Worm (Caenorhabditis elegans) whole organism, young adult: ENCODE results near the gene poml-4.
"Not testable (repeated sequence)": the region's sequence is repeated elsewhere in the genome, so short reads cannot be mapped to it uniquely, and the experiment has no call there.

Experiments used
- C06A6.2 ChIP-seq: fragments of 200-800 bp; sonication (Bioruptor generic); conservative IDR thresholded peaks from 2 replicates; pipeline ENCODE4 v1.3.6; 2022; ENCODE audit warnings: missing genetic modification characterization, missing compliant biosample characterization
- C17E4.6 ChIP-seq: fragments of 200-800 bp; sonication (Bioruptor generic); IDR thresholded peaks from 2 replicates; pipeline ENCODE4 v1.3.6; 2022; ENCODE audit warnings: missing genetic modification reagents, missing genetic modification characterization, missing compliant biosample characterization
- D2030.7 ChIP-seq: fragments of 200-800 bp; sonication (Bioruptor generic); IDR thresholded peaks from 2 replicates; pipeline ENCODE4 v1.3.6; 2022; ENCODE audit warnings: missing genetic modification reagents, missing genetic modification characterization, missing compliant biosample characterization
- F33H1.4 ChIP-seq: fragments of 200-800 bp; sonication (Bioruptor generic); IDR thresholded peaks from 2 replicates; pipeline ENCODE4 v1.3.6; 2022; ENCODE audit warnings: missing genetic modification reagents, missing genetic modification characterization, missing compliant biosample characterization
- F49E8.2 ChIP-seq: sonication (generic microtip); optimal IDR thresholded peaks from 3 replicates; lab custom pipeline; 2017; ENCODE audit warnings: missing genetic modification characterization, mild to moderate bottlenecking, missing compliant biosample characterization, antibody characterized with exemption, moderate library complexity; ENCODE audit not compliant: insufficient read depth
- F57A8.1 ChIP-seq: fragments of 200-800 bp; sonication (Bioruptor generic); optimal IDR thresholded peaks from 2 replicates; lab custom pipeline; 2018; ENCODE audit warnings: mild to moderate bottlenecking, missing genetic modification characterization, moderate library complexity, missing compliant biosample characterization
- F57C9.4 ChIP-seq: sonication (generic microtip); optimal IDR thresholded peaks from 2 replicates; lab custom pipeline; 2017; ENCODE audit warnings: mild to moderate bottlenecking, missing genetic modification characterization, missing compliant biosample characterization
- T07F8.4 ChIP-seq: sonication (generic microtip); optimal IDR thresholded peaks from 2 replicates; lab custom pipeline; 2016; ENCODE audit warnings: mild to moderate bottlenecking, missing genetic modification characterization, moderate library complexity, missing compliant biosample characterization
- Y67H2A.10 ChIP-seq: fragments of 200-800 bp; sonication (Bioruptor generic); conservative IDR thresholded peaks from 2 replicates; pipeline ENCODE4 v1.3.6; 2022; ENCODE audit warnings: missing genetic modification reagents, missing genetic modification characterization, missing compliant biosample characterization
- aptf-2 ChIP-seq: fragments of 200-800 bp; sonication (Bioruptor generic); conservative IDR thresholded peaks from 2 replicates; pipeline ENCODE4 v1.3.6; 2022; ENCODE audit warnings: missing genetic modification reagents, missing genetic modification characterization, missing compliant biosample characterization
- attf-5 ChIP-seq: fragments of 200-800 bp; sonication (Bioruptor generic); optimal IDR thresholded peaks from 2 replicates; lab custom pipeline; 2018; ENCODE audit warnings: mild to moderate bottlenecking, missing genetic modification characterization, missing compliant biosample characterization
- ccch-3 ChIP-seq: fragments of 200-800 bp; sonication (Bioruptor generic); optimal IDR thresholded peaks from 2 replicates; lab custom pipeline; 2018; ENCODE audit warnings: mild to moderate bottlenecking, missing genetic modification characterization, missing compliant biosample characterization
- cebp-1 ChIP-seq, 2 experiments: fragments of 200-800 bp in 1 of 2; sonication (Bioruptor generic) in 1 of 2; sonication (generic microtip) in 1 of 2; IDR thresholded peaks in 1 of 2; optimal IDR thresholded peaks in 1 of 2; 2 replicates each; pipeline versions ENCODE4 v1.3.6 to Lab custom; 2017 to 2022; ENCODE audit warnings: missing compliant biosample characterization in 2 of 2, missing genetic modification characterization in 2 of 2, mild to moderate bottlenecking in 1 of 2, missing genetic modification reagents in 1 of 2, moderate library complexity in 1 of 2
- ceh-100 ChIP-seq: fragments of 200-800 bp; sonication (Bioruptor generic); IDR thresholded peaks from 2 replicates; pipeline ENCODE4 v1.3.6; 2022; ENCODE audit warnings: missing genetic modification reagents, missing genetic modification characterization, missing compliant biosample characterization
- ceh-27 ChIP-seq: fragments of 200-800 bp; sonication (Bioruptor generic); optimal IDR thresholded peaks from 2 replicates; lab custom pipeline; 2018; ENCODE audit warnings: mild to moderate bottlenecking, missing genetic modification characterization, moderate library complexity, missing compliant biosample characterization
- ceh-40 ChIP-seq: fragments of 200-800 bp; sonication (Bioruptor generic); IDR thresholded peaks from 2 replicates; pipeline ENCODE4 v1.3.6; 2022; ENCODE audit warnings: missing genetic modification characterization, missing compliant biosample characterization
- ceh-58 ChIP-seq: fragments of 200-800 bp; sonication (Bioruptor generic); IDR thresholded peaks from 2 replicates; pipeline ENCODE4 v1.3.6; 2022; ENCODE audit warnings: missing genetic modification characterization, missing compliant biosample characterization
- ceh-79 ChIP-seq: sonication (generic microtip); optimal IDR thresholded peaks from 2 replicates; lab custom pipeline; 2017; ENCODE audit warnings: mild to moderate bottlenecking, missing genetic modification characterization, missing compliant biosample characterization
- chd-7 ChIP-seq: sonication (generic microtip); optimal IDR thresholded peaks from 2 replicates; lab custom pipeline; 2016; ENCODE audit warnings: mild to moderate bottlenecking, missing genetic modification characterization, moderate library complexity, missing compliant biosample characterization
- dox-1 ChIP-seq: fragments of 200-800 bp; sonication (Bioruptor generic); IDR thresholded peaks from 2 replicates; pipeline ENCODE4 v1.3.6; 2022; ENCODE audit warnings: missing genetic modification reagents, missing genetic modification characterization, missing compliant biosample characterization
- dpl-1 ChIP-seq: fragments of 150-350 bp; optimal IDR thresholded peaks from 2 replicates; lab custom pipeline; 2014; ENCODE audit warnings: missing biosample characterization, missing genetic modification reagents, missing genetic modification characterization
- efl-1 ChIP-seq: fragments of 150-350 bp; optimal IDR thresholded peaks from 2 replicates; lab custom pipeline; 2014; ENCODE audit warnings: missing biosample characterization, missing genetic modification reagents, missing genetic modification characterization
- egl-18 ChIP-seq: fragments of 200-800 bp; sonication (Bioruptor generic); IDR thresholded peaks from 2 replicates; pipeline ENCODE4 v1.3.6; 2022; ENCODE audit warnings: missing genetic modification reagents, missing genetic modification characterization, missing compliant biosample characterization
- fkh-3 ChIP-seq: sonication (generic microtip); optimal IDR thresholded peaks from 2 replicates; lab custom pipeline; 2016; ENCODE audit warnings: mild to moderate bottlenecking, missing genetic modification characterization, missing compliant biosample characterization
- him-1 ChIP-seq: sonication (generic microtip); optimal IDR thresholded peaks from 2 replicates; lab custom pipeline; 2016; ENCODE audit warnings: missing genotype, missing genetic modification reagents, missing genetic modification characterization, missing compliant biosample characterization
- hlh-12 ChIP-seq: sonication (generic microtip); optimal IDR thresholded peaks from 2 replicates; lab custom pipeline; 2016; ENCODE audit warnings: missing genetic modification characterization, missing compliant biosample characterization
- hlh-26 ChIP-seq: fragments of 200-800 bp; sonication (Bioruptor generic); conservative IDR thresholded peaks from 2 replicates; pipeline ENCODE4 v1.3.6; 2022; ENCODE audit warnings: missing genetic modification reagents, missing genetic modification characterization, missing compliant biosample characterization
- hmg-20 ChIP-seq: fragments of 200-800 bp; sonication (Bioruptor generic); IDR thresholded peaks from 2 replicates; pipeline ENCODE4 v1.3.6; 2022; ENCODE audit warnings: missing genetic modification reagents, missing genetic modification characterization, missing compliant biosample characterization
- hrde-1 ChIP-seq: sonication (generic microtip); optimal IDR thresholded peaks from 2 replicates; lab custom pipeline; 2016; ENCODE audit warnings: missing genetic modification characterization, mild to moderate bottlenecking, missing compliant biosample characterization, moderate library complexity, missing genotype, missing genetic modification reagents, borderline replicate concordance
- lin-54 ChIP-seq: fragments of 200-800 bp; sonication (Bioruptor generic); optimal IDR thresholded peaks from 2 replicates; lab custom pipeline; 2018; ENCODE audit warnings: mild to moderate bottlenecking, missing genetic modification characterization, missing compliant biosample characterization
- lsl-1 ChIP-seq: fragments of 200-800 bp; sonication (Bioruptor generic); optimal IDR thresholded peaks from 2 replicates; lab custom pipeline; 2018; ENCODE audit warnings: mild to moderate bottlenecking, missing genetic modification characterization, moderate library complexity, missing compliant biosample characterization
- madf-6 ChIP-seq: fragments of 200-800 bp; sonication (Bioruptor generic); IDR thresholded peaks from 2 replicates; pipeline ENCODE4 v1.3.6; 2022; ENCODE audit warnings: missing genetic modification reagents, missing genetic modification characterization, missing compliant biosample characterization
- madf-8 ChIP-seq: fragments of 200-800 bp; sonication (Bioruptor generic); conservative IDR thresholded peaks from 2 replicates; pipeline ENCODE4 v1.3.6; 2022; ENCODE audit warnings: missing genetic modification reagents, missing genetic modification characterization, missing compliant biosample characterization
- mcd-1 ChIP-seq: fragments of 200-800 bp; sonication (Bioruptor generic); IDR thresholded peaks from 2 replicates; pipeline ENCODE4 v1.3.6; 2022; ENCODE audit warnings: missing genetic modification reagents, missing genetic modification characterization, missing compliant biosample characterization
- mel-28 ChIP-seq: sonication (generic microtip); optimal IDR thresholded peaks from 2 replicates; lab custom pipeline; 2016; ENCODE audit warnings: borderline replicate concordance, mild to moderate bottlenecking, missing genetic modification characterization, missing compliant biosample characterization
- mes-4 ChIP-seq: sonication (generic microtip); optimal IDR thresholded peaks from 2 replicates; lab custom pipeline; 2016; ENCODE audit warnings: missing genotype, missing genetic modification characterization, missing compliant biosample characterization
- mxl-1 ChIP-seq: sonication (generic microtip); optimal IDR thresholded peaks from 2 replicates; lab custom pipeline; 2016; ENCODE audit warnings: missing genetic modification characterization, missing compliant biosample characterization
- nfyb-1 ChIP-seq: fragments of 200-800 bp; sonication (Bioruptor generic); IDR thresholded peaks from 2 replicates; pipeline ENCODE4 v1.3.6; 2022; ENCODE audit warnings: missing genetic modification reagents, missing genetic modification characterization, missing compliant biosample characterization
- pbrm-1 ChIP-seq: fragments of 200-800 bp; sonication (Bioruptor generic); IDR thresholded peaks from 2 replicates; pipeline ENCODE4 v1.3.6; 2022; ENCODE audit warnings: missing genetic modification reagents, missing genetic modification characterization, missing compliant biosample characterization
- repo-1 ChIP-seq: sonication (generic microtip); optimal IDR thresholded peaks from 2 replicates; lab custom pipeline; 2017; ENCODE audit warnings: mild to moderate bottlenecking, missing genetic modification characterization, missing compliant biosample characterization
- somi-1 ChIP-seq: fragments of 200-800 bp; sonication (Bioruptor generic); optimal IDR thresholded peaks from 2 replicates; lab custom pipeline; 2018; ENCODE audit warnings: mild to moderate bottlenecking, missing genetic modification characterization, missing compliant biosample characterization
- ztf-18 ChIP-seq: sonication (generic microtip); optimal IDR thresholded peaks from 2 replicates; lab custom pipeline; 2016; ENCODE audit warnings: missing genotype, mild to moderate bottlenecking, missing genetic modification characterization, missing compliant biosample characterization
- ztf-28 ChIP-seq: fragments of 200-800 bp; sonication (Bioruptor generic); IDR thresholded peaks from 2 replicates; pipeline ENCODE4 v1.3.6; 2022; ENCODE audit warnings: missing genetic modification reagents, missing genetic modification characterization, missing compliant biosample characterization
- ztf-3 ChIP-seq: fragments of 200-800 bp; sonication (Bioruptor generic); optimal IDR thresholded peaks from 2 replicates; lab custom pipeline; 2018; ENCODE audit warnings: mild to moderate bottlenecking, missing genetic modification characterization, missing compliant biosample characterization

poml-4 gene

ce11 chrII:1540628-1541027, at the start of gene poml-4:
TSS of gene poml-4 (plus strand) at chrII:1540928.
- TF ChIP-seq hlh-12 (tag; lab: Kevin White, UChicago); fkh-3 (tag; lab: Kevin White, UChicago); dpl-1: not testable (repeated sequence)

- no peak for TF ChIP-seq somi-1 (GFP tag; lab: Kevin White, UChicago)
- TF ChIP-seq hlh-12 (tag; lab: Kevin White, UChicago): no peak
- no peak for TF ChIP-seq madf-6 (GFP tag; lab: Robert Waterston, UW)
- no peak for TF ChIP-seq ceh-58 (GFP tag; lab: Robert Waterston, UW)
- TF ChIP-seq him-1 (tag; lab: Kevin White, UChicago): no peak
- TF ChIP-seq mxl-1 (tag; lab: Kevin White, UChicago): no peak
- TF ChIP-seq ztf-28: no peak
- TF ChIP-seq chd-7: no peak
- no peak for TF ChIP-seq ceh-27 (GFP tag; lab: Kevin White, UChicago)
- TF ChIP-seq aptf-2 (GFP tag; lab: Robert Waterston, UW): no peak
- no peak for TF ChIP-seq F57C9.4 (tag; lab: Kevin White, UChicago)
- no peak for TF ChIP-seq hlh-26 (GFP tag; lab: Robert Waterston, UW)
- TF ChIP-seq ceh-40: no peak
- no peak for TF ChIP-seq Y67H2A.10 (GFP tag; lab: Robert Waterston, UW)
- no peak for TF ChIP-seq D2030.7
Measured at ce11 chrII:1500286-1500840, 40.4 kb upstream of the poml-4 start, which contains the start of gene emc-1. TSS of gene emc-1 (minus strand) at chrII:1500330.

- TF ChIP-seq T07F8.4 (no peak), him-1 (tag; lab: Kevin White, UChicago) (no peak), ceh-79 (tag; lab: Kevin White, UChicago) (no peak), attf-5 (GFP tag; lab: Kevin White, UChicago) (no peak), hrde-1 (tag; lab: Kevin White, UChicago) (no peak), hmg-20 (GFP tag; lab: Robert Waterston, UW) (no peak), mel-28 (tag; lab: Kevin White, UChicago) (no peak), ceh-40 (no peak), F57A8.1 (GFP tag; lab: Kevin White, UChicago) (no peak), repo-1 (no peak), F49E8.2 (no peak), efl-1 (GFP tag; lab: Kevin White, UChicago) (peak; percentile 4), cebp-1 (GFP tag; IDR thresholded peaks at IDR 0.05; lab: Robert Waterston, UW) (no peak), cebp-1 (tag; optimal IDR thresholded peaks at IDR 0.05; lab: Kevin White, UChicago) (no peak), lsl-1 (GFP tag; lab: Kevin White, UChicago) (peak; percentile 85), C06A6.2 (GFP tag; lab: Robert Waterston, UW) (no peak), nfyb-1 (GFP tag; lab: Robert Waterston, UW) (no peak), madf-6 (GFP tag; lab: Robert Waterston, UW) (peak; percentile 81), F33H1.4 (GFP tag; lab: Robert Waterston, UW) (peak; percentile 87), pbrm-1 (no peak), ztf-18 (tag; lab: Kevin White, UChicago) (no peak), lin-54 (GFP tag; lab: Kevin White, UChicago) (peak; percentile 26), mes-4 (tag; lab: Kevin White, UChicago) (no peak), ceh-100 (GFP tag; lab: Robert Waterston, UW) (no peak), ccch-3 (GFP tag; lab: Kevin White, UChicago) (no peak), egl-18 (GFP tag; lab: Robert Waterston, UW) (no peak), D2030.7 (peak; percentile 60), hlh-26 (GFP tag; lab: Robert Waterston, UW) (no peak), C17E4.6 (GFP tag; lab: Robert Waterston, UW) (no peak), ztf-28 (no peak), madf-8 (GFP tag; lab: Robert Waterston, UW) (peak; percentile 58), dox-1 (GFP tag; lab: Robert Waterston, UW) (no peak), mcd-1 (GFP tag; lab: Robert Waterston, UW) (peak; percentile 44; the same call in 1 of the 2 replicates), ztf-3 (no peak)
Measured at ce11 chrII:1500959-1501358, 39.8 kb upstream of the poml-4 start.
